Worm (Caenorhabditis elegans) whole organism, late embryonic: ENCODE results near the gene vha-6.

ENCODE experiments used
- ama-1 ChIP-seq: fragments of 150-350 bp; optimal IDR thresholded peaks from 2 replicates; lab custom pipeline; 2014
- ceh-6 ChIP-seq: fragments of 200-800 bp; sonication (Bioruptor generic); optimal IDR thresholded peaks from 2 replicates; lab custom pipeline; 2018; ENCODE audit warnings: mild to moderate bottlenecking, missing genetic modification characterization, missing compliant biosample characterization
- lin-11 ChIP-seq: fragments of 200-800 bp; sonication (Bioruptor generic); optimal IDR thresholded peaks from 2 replicates; lab custom pipeline; 2018; ENCODE audit warnings: mild to moderate bottlenecking, missing genetic modification characterization, missing compliant biosample characterization
- pag-3 ChIP-seq: sonication (generic microtip); optimal IDR thresholded peaks from 2 replicates; lab custom pipeline; 2016; ENCODE audit warnings: missing compliant biosample characterization, missing genetic modification characterization, borderline replicate concordance
- unc-42 ChIP-seq: sonication (generic microtip); optimal IDR thresholded peaks from 2 replicates; lab custom pipeline; 2016; ENCODE audit warnings: missing genotype, missing genetic modification characterization, missing compliant biosample characterization
- unc-55 ChIP-seq: sonication (generic microtip); optimal IDR thresholded peaks from 2 replicates; lab custom pipeline; 2017; ENCODE audit warnings: missing biosample characterization, missing genetic modification reagents, missing genetic modification characterization
- ztf-16 ChIP-seq: sonication (generic microtip); optimal IDR thresholded peaks from 2 replicates; lab custom pipeline; 2017; ENCODE audit warnings: missing genetic modification characterization, missing compliant biosample characterization

DNA sequence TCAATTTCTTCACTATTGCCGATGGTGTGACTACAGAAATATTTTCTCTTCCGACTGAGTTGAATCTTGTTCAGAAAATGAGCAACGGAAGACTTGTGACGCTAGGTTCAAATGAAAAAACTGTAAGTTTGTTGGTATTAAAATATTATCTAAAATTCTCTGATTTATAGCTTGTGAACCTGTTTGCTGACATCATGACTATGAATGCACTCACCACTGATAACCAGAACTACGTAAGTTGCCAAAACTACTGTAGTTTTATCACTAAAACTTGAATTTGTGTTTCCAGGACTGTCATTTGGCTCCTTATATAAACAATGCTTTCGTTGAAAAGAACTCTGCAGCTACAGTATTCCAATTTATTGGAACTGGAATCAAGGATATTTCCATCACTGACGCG, 9.7 kb downstream of the vha-6 start:
- TF ChIP-seq unc-42 (tag; lab: Kevin White, UChicago) (no peak), ceh-6 (GFP tag; lab: Kevin White, UChicago) (no peak), unc-55 (no peak), ama-1 (lab: Kevin White, UChicago) (no peak), pag-3 (tag; lab: Kevin White, UChicago) (no peak), ztf-16 (no peak), lin-11 (tag; lab: Kevin White, UChicago) (no peak)
